Fruit fly (Drosophila melanogaster): ENCODE data around the gene CCT6.
A peak's percentile ranks its signal among the peaks of the same experiment; 100 is the strongest.

The CCT6 gene

DNA sequence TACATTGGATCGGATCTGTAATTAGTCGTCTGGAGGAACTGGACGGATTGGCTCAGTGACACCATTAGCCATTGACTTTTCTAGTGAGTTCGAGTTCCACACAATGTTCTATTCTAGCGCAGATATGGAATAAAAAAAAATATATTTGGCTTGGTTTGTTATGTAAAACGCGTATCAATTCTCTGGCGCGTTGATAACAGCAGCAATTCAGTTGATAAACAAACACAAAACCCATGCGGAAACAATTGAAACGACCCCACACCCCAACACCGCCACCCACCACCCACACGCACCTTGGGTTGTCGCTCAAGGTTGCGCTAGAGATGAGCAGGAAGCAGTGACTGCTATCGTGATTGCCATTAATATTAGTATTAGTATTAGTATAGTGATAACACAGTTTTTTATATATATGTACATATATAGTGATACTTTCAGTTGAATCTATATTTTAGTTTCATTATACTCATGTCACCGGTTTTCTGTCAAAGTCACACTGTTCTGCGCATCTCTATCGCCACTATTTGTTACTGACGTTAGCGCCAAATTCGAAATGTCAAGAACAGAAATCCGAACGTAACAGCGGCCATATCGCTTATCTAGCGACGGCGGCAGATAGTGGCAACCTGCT is 48.8 kb upstream of the CCT6 start (continued):
- peak; percentile 74 for TF ChIP-seq CG30431 (GFP tag; optimal IDR thresholded peaks at IDR 0.05)
- peak; percentile 90 for TF ChIP-seq ara (GFP tag; IDR thresholded peaks at IDR 0.05)
- peak; percentile 74 for TF ChIP-seq Lim3 (GFP tag; IDR thresholded peaks at IDR 0.05)
- peak; percentile 93 for TF ChIP-seq Drgx (GFP tag; IDR thresholded peaks at IDR 0.05)
- TF ChIP-seq odd (GFP tag; optimal IDR thresholded peaks at IDR 0.05) = peak; percentile 77
- no peak for TF ChIP-seq CG4707 (GFP tag; optimal IDR thresholded peaks at IDR 0.05)
- TF ChIP-seq ind (GFP tag; optimal IDR thresholded peaks at IDR 0.05) = peak; percentile 94
- peak; percentile 78 for TF ChIP-seq CG17186 (GFP tag; optimal IDR thresholded peaks at IDR 0.05)
- TF ChIP-seq CG15011 (GFP tag; optimal IDR thresholded peaks at IDR 0.05) = peak; percentile 89
- peak; percentile 94 for TF ChIP-seq dmrt99B (tag; optimal IDR thresholded peaks at IDR 0.05)
- peak; percentile 92 for TF ChIP-seq NFAT (GFP tag; IDR thresholded peaks at IDR 0.05)
- peak; percentile 92 for TF ChIP-seq CG12659 (GFP tag; optimal IDR thresholded peaks at IDR 0.05)
- TF ChIP-seq Bteb2 (GFP tag; optimal IDR thresholded peaks at IDR 0.05) = peak; percentile 25
- no peak for TF ChIP-seq usp (GFP tag; optimal IDR thresholded peaks at IDR 0.05)
- peak; percentile 3 for TF ChIP-seq bigmax (GFP tag; optimal IDR thresholded peaks at IDR 0.05)
- TF ChIP-seq lab (GFP tag; optimal IDR thresholded peaks at IDR 0.05) = peak; percentile 98
- TF ChIP-seq Tbp (GFP tag; optimal IDR thresholded peaks at IDR 0.05) = no peak
- TF ChIP-seq luna (GFP tag; optimal IDR thresholded peaks at IDR 0.05) = peak; percentile 4
- no peak for TF ChIP-seq abd-A (tag; optimal IDR thresholded peaks at IDR 0.05)
- TF ChIP-seq Meics (GFP tag; optimal IDR thresholded peaks at IDR 0.05) = peak; percentile 95
- TF ChIP-seq CG10366 (GFP tag; IDR thresholded peaks at IDR 0.05) = peak; percentile 92
- no peak for TF ChIP-seq Kr (GFP tag; optimal IDR thresholded peaks at IDR 0.05)
- TF ChIP-seq CG31224 (GFP tag; IDR thresholded peaks at IDR 0.05) = peak; percentile 90
- peak; percentile 92 for TF ChIP-seq ttk (GFP tag; IDR thresholded peaks at IDR 0.05)
- no peak for TF ChIP-seq Trl (optimal IDR thresholded peaks at IDR 0.05)
- TF ChIP-seq Trl (GFP tag; optimal IDR thresholded peaks at IDR 0.05) = peak; percentile 58
- TF ChIP-seq gsb (GFP tag; IDR thresholded peaks at IDR 0.05) = peak; percentile 90
- TF ChIP-seq Dp (GFP tag; optimal IDR thresholded peaks at IDR 0.05) = peak; percentile 74
- TF ChIP-seq CG11695 (GFP tag; IDR thresholded peaks at IDR 0.05) = peak; percentile 92
- peak; percentile 82; the same call in 2 of the 3 replicates for TF ChIP-seq CG2889 (GFP tag; IDR thresholded peaks at IDR 0.05)
- peak; percentile 89 for TF ChIP-seq Abd-B (GFP tag; optimal IDR thresholded peaks at IDR 0.05)
- TF ChIP-seq gsb-n (tag; optimal IDR thresholded peaks at IDR 0.05) = peak; percentile 81
- TF ChIP-seq H15 (GFP tag; IDR thresholded peaks at IDR 0.05) = peak; percentile 94
- TF ChIP-seq klu (GFP tag; IDR thresholded peaks at IDR 0.05) = peak; percentile 94
- peak; percentile 10 for TF ChIP-seq Sry-δ (GFP tag; optimal IDR thresholded peaks at IDR 0.05)
- TF ChIP-seq ro (GFP tag; IDR thresholded peaks at IDR 0.05) = peak; percentile 77
- TF ChIP-seq CG13894 (tag; optimal IDR thresholded peaks at IDR 0.05) = peak; percentile 96
- peak; percentile 90 for TF ChIP-seq CG13775 (GFP tag; optimal IDR thresholded peaks at IDR 0.05)
- peak; percentile 94 for TF ChIP-seq CG3281 (GFP tag; optimal IDR thresholded peaks at IDR 0.05)
- peak; percentile 93 for TF ChIP-seq CG15269 (tag; optimal IDR thresholded peaks at IDR 0.05)
- TF ChIP-seq BtbVII (GFP tag; optimal IDR thresholded peaks at IDR 0.05) = peak; percentile 94
- peak; percentile 84 for TF ChIP-seq CG32767 (GFP tag; IDR thresholded peaks at IDR 0.05)
- peak; percentile 14 to 21 for TF ChIP-seq chif (GFP tag; optimal IDR thresholded peaks at IDR 0.05)
- peak; percentile 77 for TF ChIP-seq vfl (GFP tag; optimal IDR thresholded peaks at IDR 0.05)
- TF ChIP-seq GATAe (GFP tag; conservative IDR thresholded peaks at IDR 0.05) = peak; percentile 80
- no peak for TF ChIP-seq crp (GFP tag; optimal IDR thresholded peaks at IDR 0.05)
- TF ChIP-seq ac (GFP tag; optimal IDR thresholded peaks at IDR 0.05) = no peak
- TF ChIP-seq Mes4 (GFP tag; optimal IDR thresholded peaks at IDR 0.05) = no peak
- TF ChIP-seq CG10565 (GFP tag; optimal IDR thresholded peaks at IDR 0.05) = peak; percentile 43
- peak; percentile 92 for TF ChIP-seq cas (GFP tag; IDR thresholded peaks at IDR 0.05)
- TF ChIP-seq dan (GFP tag; IDR thresholded peaks at IDR 0.05) = peak; percentile 75

Data from whole organism, embryonic.